Worm (Caenorhabditis elegans): ENCODE measurements around the gene nhr-9.
A peak's percentile ranks its signal among the peaks of the same experiment; 100 is the strongest.

Gene nhr-9

ce11 chrIII:7142172-7142601 is 46.9 kb downstream of the nhr-9 start (continued):
- TF ChIP-seq zfh-2 (GFP tag; conservative IDR thresholded peaks at IDR 0.05) = no peak
- TF ChIP-seq F49E8.2 (tag; optimal IDR thresholded peaks at IDR 0.05; ENCODE audit: insufficient read depth) = peak; percentile 87
- peak; percentile 77; the same call in 1 of the 2 replicates for TF ChIP-seq madf-3 (GFP tag; IDR thresholded peaks at IDR 0.05)
- TF ChIP-seq bed-1 (GFP tag; IDR thresholded peaks at IDR 0.05) = no peak
- no peak for TF ChIP-seq ztf-3 (GFP tag; optimal IDR thresholded peaks at IDR 0.05)
- TF ChIP-seq pha-4 (tag; optimal IDR thresholded peaks at IDR 0.05) = no peak
- peak; percentile 96 for TF ChIP-seq snpc-4 (GFP tag; optimal IDR thresholded peaks at IDR 0.05)
- peak; percentile 96 to 98 (median 97) for TF ChIP-seq snpc-4 (tag; optimal IDR thresholded peaks at IDR 0.05)
- no peak for TF ChIP-seq cebp-1 (GFP tag; IDR thresholded peaks at IDR 0.05)
- TF ChIP-seq cebp-1 (tag; optimal IDR thresholded peaks at IDR 0.05) = no peak
- peak; percentile 41 for TF ChIP-seq hrde-1 (tag; optimal IDR thresholded peaks at IDR 0.05; ENCODE audit: borderline replicate concordance)
- TF ChIP-seq Y95B8A.8 (GFP tag; IDR thresholded peaks at IDR 0.05) = peak; percentile 67; the same call in 1 of the 2 replicates
- TF ChIP-seq tlf-1 (GFP tag; optimal IDR thresholded peaks at IDR 0.05) = peak; percentile 18
- TF ChIP-seq ceh-40 (GFP tag; IDR thresholded peaks at IDR 0.05) = 0 out of 2 replicates have a peak, but pooled peaks have one; percentile 49
- TF ChIP-seq lin-26 (GFP tag; IDR thresholded peaks at IDR 0.05) = peak; percentile 18; the same call in 1 of the 2 replicates
- no peak for TF ChIP-seq cebp-2 (GFP tag; IDR thresholded peaks at IDR 0.05)
- peak; percentile 83 for TF ChIP-seq nfyb-1 (GFP tag; IDR thresholded peaks at IDR 0.05)
- TF ChIP-seq K12H6.12 (tag; optimal IDR thresholded peaks at IDR 0.05) = no peak
- 0 out of 2 replicates have a peak, but pooled peaks have one; percentile 61 for TF ChIP-seq F39B2.1 (GFP tag; IDR thresholded peaks at IDR 0.05)
- no peak for TF ChIP-seq sea-2 (GFP tag; IDR thresholded peaks at IDR 0.05)
- TF ChIP-seq attf-3 (GFP tag; conservative IDR thresholded peaks at IDR 0.05) = no peak
- peak in 1 of 2 experiments; percentile 44 for TF ChIP-seq rec-8 (tag; optimal IDR thresholded peaks at IDR 0.05)
- peak; percentile 51; the same call in 1 of the 2 replicates for TF ChIP-seq ceh-91 (GFP tag; IDR thresholded peaks at IDR 0.05)
- peak; percentile 78 for TF ChIP-seq tbp1 (GFP tag; optimal IDR thresholded peaks at IDR 0.05)
- TF ChIP-seq madf-10 (tag; optimal IDR thresholded peaks at IDR 0.05) = no peak
- TF ChIP-seq F33H1.4 (GFP tag; IDR thresholded peaks at IDR 0.05) = peak; percentile 56
- TF ChIP-seq hmg-1.2 (GFP tag; IDR thresholded peaks at IDR 0.05) = peak; percentile 94
- no peak for TF ChIP-seq bed-2 (GFP tag; IDR thresholded peaks at IDR 0.05)
- no peak for TF ChIP-seq lsy-27 (tag; optimal IDR thresholded peaks at IDR 0.05; ENCODE audit: borderline replicate concordance, insufficient read depth)
- peak; percentile 64 for TF ChIP-seq madf-6 (GFP tag; IDR thresholded peaks at IDR 0.05)
- no peak for TF ChIP-seq dpl-1 (GFP tag; optimal IDR thresholded peaks at IDR 0.05)
- no peak for TF ChIP-seq nfya-2 (GFP tag; IDR thresholded peaks at IDR 0.05)
- TF ChIP-seq ccch-3 (GFP tag; optimal IDR thresholded peaks at IDR 0.05) = no peak
- TF ChIP-seq Y56A3A.18 (GFP tag; IDR thresholded peaks at IDR 0.05) = peak; percentile 61; the same call in 1 of the 2 replicates
- peak; percentile 89 for TF ChIP-seq snpc-1.3 (tag; optimal IDR thresholded peaks at IDR 0.05; ENCODE audit: insufficient read depth)
- TF ChIP-seq egl-44 (GFP tag; IDR thresholded peaks at IDR 0.05) = no peak
- no peak for TF ChIP-seq chd-7 (tag; optimal IDR thresholded peaks at IDR 0.05)
- no peak for TF ChIP-seq sdz-38 (tag; optimal IDR thresholded peaks at IDR 0.05)
- no peak for TF ChIP-seq egrh-3 (GFP tag; IDR thresholded peaks at IDR 0.05)
- TF ChIP-seq F52B5.7 (tag; optimal IDR thresholded peaks at IDR 0.05) = no peak
- TF ChIP-seq ceh-58 (GFP tag; IDR thresholded peaks at IDR 0.05) = no peak
- TF ChIP-seq hmg-20 (GFP tag; IDR thresholded peaks at IDR 0.05) = 0 out of 2 replicates have a peak, but pooled peaks have one; percentile 47
- TF ChIP-seq ceh-79 (tag; optimal IDR thresholded peaks at IDR 0.05) = no peak
- TF ChIP-seq ztf-25 (GFP tag; IDR thresholded peaks at IDR 0.05) = no peak
- TF ChIP-seq B0019.2 (GFP tag; conservative IDR thresholded peaks at IDR 0.05) = 0 out of 2 replicates have a peak, but pooled peaks have one; percentile 24
- TF ChIP-seq lin-35 (GFP tag; optimal IDR thresholded peaks at IDR 0.05) = no peak
- TF ChIP-seq ztf-6 (GFP tag; IDR thresholded peaks at IDR 0.05) = no peak
- 0 out of 2 replicates have a peak, but pooled peaks have one; percentile 4 for TF ChIP-seq Y53F4B.3 (GFP tag; IDR thresholded peaks at IDR 0.05)
